Worm (Caenorhabditis elegans): ENCODE data around the gene K09C8.2.

- TF ChIP-seq lin-15B (tag; optimal IDR thresholded peaks at IDR 0.05), result no peak
- no peak for TF ChIP-seq nfya-1 (tag; optimal IDR thresholded peaks at IDR 0.05; ENCODE audit: insufficient read depth)
- TF ChIP-seq mdl-1 (tag; optimal IDR thresholded peaks at IDR 0.05), result no peak
- TF ChIP-seq lin-39 (tag; optimal IDR thresholded peaks at IDR 0.05), result no peak
- TF ChIP-seq ztf-4 (tag; optimal IDR thresholded peaks at IDR 0.05), result no peak
These were observed at the start of gene K09C8.2 for ce11 chrX:10959136-10959535.

Data from whole organism, L3 larva.